Fruit fly (Drosophila melanogaster) whole organism, embryonic: ENCODE measurements around the gene I-2.
A peak's percentile ranks its signal among the peaks of the same experiment; 100 is the strongest.

ENCODE experiments used
- Awh ChIP-seq: fragments of 200-800 bp; sonication (Bioruptor generic); IDR thresholded peaks from 2 replicates; pipeline ENCODE4, ENCODE4 v1.3.6; 2022; ENCODE audit warnings: missing biosample characterization, missing genetic modification characterization
- CG10321 ChIP-seq: fragments of 200-800 bp; sonication (Bioruptor generic); IDR thresholded peaks from 2 replicates; pipeline ENCODE4 v1.3.6; 2022; ENCODE audit warnings: missing biosample characterization, missing genetic modification characterization
- CG10366 ChIP-seq: fragments of 200-800 bp; sonication (Bioruptor generic); IDR thresholded peaks from 2 replicates; pipeline ENCODE4 v1.3.6; 2022; ENCODE audit warnings: missing biosample characterization, missing genetic modification characterization
- CG10462 ChIP-seq: fragments of 200-800 bp; sonication (Bioruptor generic); optimal IDR thresholded peaks from 2 replicates; lab custom pipeline; 2016; ENCODE audit warnings: missing biosample characterization, missing genetic modification characterization
- CG11504 ChIP-seq: fragments of 200-800 bp; sonication (Bioruptor generic); optimal IDR thresholded peaks from 3 replicates; lab custom pipeline; 2019; ENCODE audit warnings: missing biosample characterization, mild to moderate bottlenecking, missing genetic modification characterization, moderate library complexity
- CG12769 ChIP-seq: fragments of 200-800 bp; sonication (Bioruptor generic); optimal IDR thresholded peaks from 2 replicates; lab custom pipeline; 2019; ENCODE audit warnings: missing biosample characterization, mild to moderate bottlenecking, missing genetic modification characterization, moderate library complexity
- CG12942 ChIP-seq: fragments of 200-800 bp; sonication (Bioruptor generic); optimal IDR thresholded peaks from 3 replicates; lab custom pipeline; 2016; ENCODE audit warnings: missing biosample characterization, missing genetic modification characterization
- CG13123 ChIP-seq: fragments of 200-800 bp; sonication (Bioruptor generic); optimal IDR thresholded peaks from 2 replicates; lab custom pipeline; 2016; ENCODE audit warnings: missing biosample characterization, missing genetic modification characterization
- CG15696 ChIP-seq: fragments of 200-800 bp; sonication (Bioruptor generic); optimal IDR thresholded peaks from 2 replicates; lab custom pipeline; 2019; ENCODE audit warnings: missing biosample characterization, mild to moderate bottlenecking, missing genetic modification characterization, moderate library complexity
- CG17802 ChIP-seq: fragments of 200-800 bp; sonication (Bioruptor generic); optimal IDR thresholded peaks from 2 replicates; lab custom pipeline; 2018; ENCODE audit warnings: missing biosample characterization, mild to moderate bottlenecking, missing genetic modification characterization, moderate library complexity
- CG31224 ChIP-seq: fragments of 200-800 bp; sonication (Bioruptor generic); IDR thresholded peaks from 2 replicates; pipeline ENCODE4 v1.3.6; 2022; ENCODE audit warnings: missing biosample characterization, missing genetic modification characterization
- CG34422 ChIP-seq: fragments of 200-800 bp; sonication (Bioruptor generic); IDR thresholded peaks from 3 replicates; pipeline ENCODE4 v1.3.6; 2022; ENCODE audit warnings: missing biosample characterization, missing genetic modification characterization
- CG4820 ChIP-seq: fragments of 200-800 bp; sonication (Bioruptor generic); optimal IDR thresholded peaks from 3 replicates; lab custom pipeline; 2016; ENCODE audit warnings: missing biosample characterization, missing genetic modification characterization
- CG5245 ChIP-seq: fragments of 200-800 bp; sonication (Bioruptor generic); optimal IDR thresholded peaks from 3 replicates; lab custom pipeline; 2016; ENCODE audit warnings: missing biosample characterization, missing genetic modification characterization
- CG6813 ChIP-seq: fragments of 200-800 bp; sonication (Bioruptor generic); optimal IDR thresholded peaks from 2 replicates; lab custom pipeline; 2017; ENCODE audit warnings: missing biosample characterization, missing genetic modification characterization, mild to moderate bottlenecking, moderate library complexity, missing genetic modification reagents
- CG8478 ChIP-seq: fragments of >200 bp; optimal IDR thresholded peaks from 2 replicates; lab custom pipeline; 2018
- CG9437 ChIP-seq: fragments of 200-800 bp; sonication (Bioruptor generic); optimal IDR thresholded peaks from 2 replicates; lab custom pipeline; 2018; ENCODE audit warnings: missing biosample characterization, mild to moderate bottlenecking, missing genetic modification characterization
- CG9727 ChIP-seq: fragments of 200-800 bp; sonication (Bioruptor generic); optimal IDR thresholded peaks from 3 replicates; lab custom pipeline; 2017; ENCODE audit warnings: missing biosample characterization, mild to moderate bottlenecking, missing genetic modification characterization
- Dip2 ChIP-seq: fragments of 200-800 bp; sonication (Bioruptor generic); IDR thresholded peaks from 2 replicates; pipeline ENCODE4 v1.3.6; 2022; ENCODE audit warnings: missing biosample characterization, missing genetic modification characterization
- H15 ChIP-seq: fragments of 200-800 bp; sonication (Bioruptor generic); IDR thresholded peaks from 3 replicates; pipeline ENCODE4 v1.3.6; 2022; ENCODE audit warnings: missing biosample characterization, missing genetic modification characterization
- Hr3 ChIP-seq: fragments of 200-800 bp; sonication (Bioruptor generic); optimal IDR thresholded peaks from 3 replicates; lab custom pipeline; 2016; ENCODE audit warnings: missing biosample characterization, missing genetic modification characterization
- Hsf ChIP-seq: fragments of 200-800 bp; sonication (Bioruptor generic); optimal IDR thresholded peaks from 3 replicates; lab custom pipeline; 2016; ENCODE audit warnings: missing biosample characterization, missing genetic modification characterization
- Kr ChIP-seq: fragments of 200-800 bp; sonication (Bioruptor generic); optimal IDR thresholded peaks from 2 replicates; lab custom pipeline; 2017; ENCODE audit warnings: missing biosample characterization, mild to moderate bottlenecking, missing genetic modification characterization
- NK7.1 ChIP-seq: fragments of 200-800 bp; sonication (Bioruptor generic); optimal IDR thresholded peaks from 3 replicates; lab custom pipeline; 2016; ENCODE audit warnings: missing biosample characterization, missing genetic modification characterization
- Side ChIP-seq: fragments of 200-800 bp; sonication (Bioruptor generic); optimal IDR thresholded peaks from 2 replicates; lab custom pipeline; 2016; ENCODE audit warnings: missing biosample characterization, missing genetic modification characterization
- Stat92E ChIP-seq, 3 experiments: fragments of >200 bp in 2 of 3; fragments of 200-800 bp in 1 of 3; sonication (Bioruptor generic) in 1 of 3; optimal IDR thresholded peaks; 2 replicates each; lab custom pipeline; 2017 to 2019; ENCODE audit warnings: missing biosample characterization in 3 of 3, missing genetic modification characterization in 3 of 3, mild to moderate bottlenecking in 1 of 3, moderate library complexity in 1 of 3
- ato ChIP-seq: fragments of 200-800 bp; sonication (Bioruptor generic); IDR thresholded peaks from 2 replicates; pipeline ENCODE4 v1.3.6; 2022; ENCODE audit warnings: missing biosample characterization, missing genetic modification characterization; ENCODE audit not compliant: partially characterized antibody
- caup ChIP-seq: fragments of 200-800 bp; sonication (Bioruptor generic); optimal IDR thresholded peaks from 3 replicates; lab custom pipeline; 2017; ENCODE audit warnings: missing biosample characterization, mild to moderate bottlenecking, missing genetic modification characterization, moderate library complexity; ENCODE audit not compliant: severe bottlenecking
- danr ChIP-seq: fragments of 200-800 bp; sonication (Bioruptor generic); IDR thresholded peaks from 2 replicates; pipeline ENCODE4 v1.3.6; 2022; ENCODE audit warnings: missing biosample characterization, missing genetic modification characterization
- dm ChIP-seq: fragments of 200-800 bp; sonication (Bioruptor generic); optimal IDR thresholded peaks from 3 replicates; lab custom pipeline; 2016; ENCODE audit warnings: missing biosample characterization, missing genetic modification characterization
- emc ChIP-seq: fragments of 200-800 bp; sonication (Bioruptor generic); optimal IDR thresholded peaks from 2 replicates; lab custom pipeline; 2016; ENCODE audit warnings: missing biosample characterization, missing genetic modification characterization
- fu2 ChIP-seq: fragments of 200-800 bp; sonication (Bioruptor generic); optimal IDR thresholded peaks from 2 replicates; lab custom pipeline; 2016; ENCODE audit warnings: missing biosample characterization, missing genetic modification characterization
- gem ChIP-seq: fragments of 200-800 bp; sonication (Bioruptor generic); optimal IDR thresholded peaks from 2 replicates; lab custom pipeline; 2019; ENCODE audit warnings: missing biosample characterization, mild to moderate bottlenecking, missing genetic modification characterization, moderate library complexity
- gfzf ChIP-seq: fragments of 200-800 bp; sonication (Bioruptor generic); optimal IDR thresholded peaks from 2 replicates; lab custom pipeline; 2016; ENCODE audit warnings: missing biosample characterization, mild to moderate bottlenecking, missing genetic modification characterization, moderate library complexity
- grn ChIP-seq: fragments of 200-800 bp; sonication (Bioruptor generic); optimal IDR thresholded peaks from 3 replicates; lab custom pipeline; 2017; ENCODE audit warnings: missing biosample characterization, missing genetic modification characterization
- gsb ChIP-seq: fragments of 200-800 bp; sonication (Bioruptor generic); IDR thresholded peaks from 2 replicates; pipeline ENCODE4 v1.3.6; 2022; ENCODE audit warnings: missing biosample characterization, missing genetic modification characterization
- kay ChIP-seq: fragments of 200-800 bp; sonication (Bioruptor generic); optimal IDR thresholded peaks from 2 replicates; lab custom pipeline; 2016; ENCODE audit warnings: missing biosample characterization, missing genetic modification characterization
- klu ChIP-seq: fragments of 200-800 bp; sonication (Bioruptor generic); IDR thresholded peaks from 2 replicates; pipeline ENCODE4 v1.3.6; 2022; ENCODE audit warnings: missing biosample characterization, missing genetic modification characterization
- nom ChIP-seq: fragments of 200-800 bp; sonication (Bioruptor generic); optimal IDR thresholded peaks from 2 replicates; lab custom pipeline; 2017; ENCODE audit warnings: missing biosample characterization, missing genetic modification characterization, mild to moderate bottlenecking, moderate library complexity, missing genetic modification reagents
- onecut ChIP-seq: fragments of 200-800 bp; sonication (Bioruptor generic); IDR thresholded peaks from 2 replicates; pipeline ENCODE4 v1.3.6; 2022; ENCODE audit warnings: missing biosample characterization, missing genetic modification characterization
- pros ChIP-seq: fragments of 200-800 bp; sonication (Bioruptor generic); optimal IDR thresholded peaks from 3 replicates; lab custom pipeline; 2019; ENCODE audit warnings: missing biosample characterization, mild to moderate bottlenecking, missing genetic modification characterization, moderate library complexity
- sens-2 ChIP-seq: fragments of 200-800 bp; sonication (Bioruptor generic); IDR thresholded peaks from 2 replicates; pipeline ENCODE4 v1.3.6; 2022; ENCODE audit warnings: missing biosample characterization, missing genetic modification characterization
- sim ChIP-seq: fragments of 200-800 bp; sonication (Bioruptor generic); IDR thresholded peaks from 2 replicates; pipeline ENCODE4 v1.3.6; 2022; ENCODE audit warnings: missing biosample characterization, missing genetic modification characterization
- sima ChIP-seq: fragments of 200-800 bp; sonication (Bioruptor generic); optimal IDR thresholded peaks from 2 replicates; lab custom pipeline; 2016; ENCODE audit warnings: missing biosample characterization, missing genetic modification characterization
- slbo ChIP-seq: fragments of 200-800 bp; sonication (Bioruptor generic); IDR thresholded peaks from 2 replicates; pipeline ENCODE4 v1.3.6; 2022; ENCODE audit warnings: missing biosample characterization, missing genetic modification characterization
- usp ChIP-seq: fragments of >200 bp; optimal IDR thresholded peaks from 2 replicates; lab custom pipeline; 2017; ENCODE audit warnings: missing biosample characterization, missing genetic modification characterization
- wor ChIP-seq: fragments of 200-800 bp; sonication (Bioruptor generic); IDR thresholded peaks from 2 replicates; pipeline ENCODE4 v1.3.6; 2022; ENCODE audit warnings: missing biosample characterization, missing genetic modification characterization
- zen2 ChIP-seq: fragments of 200-800 bp; sonication (Bioruptor generic); IDR thresholded peaks from 3 replicates; pipeline ENCODE4 v1.3.6; 2022; ENCODE audit warnings: missing biosample characterization, missing genetic modification characterization; ENCODE audit not compliant: partially characterized antibody

I-2 gene

dm6 chr3L:9847420-9847977, 10.9 kb upstream of the I-2 start (continued):
- TF ChIP-seq dm, result no peak
- TF ChIP-seq pros (GFP tag; lab: Kevin White, UChicago), result no peak
- no peak for TF ChIP-seq CG34422 (GFP tag; lab: Robert Waterston, UW)
- TF ChIP-seq CG8478 (lab: Kevin White, UChicago), result no peak
- TF ChIP-seq wor (GFP tag; lab: Robert Waterston, UW), result no peak
- no peak for TF ChIP-seq grn
- TF ChIP-seq zen2 (GFP tag; lab: Robert Waterston, UW), result no peak
- no peak for TF ChIP-seq CG15696
- 0 out of 2 replicates have a peak, but pooled peaks have one; percentile 16 for TF ChIP-seq Awh (GFP tag; lab: Robert Waterston, UW)
- TF ChIP-seq CG10366, result peak; percentile 61
- TF ChIP-seq fu2, result peak; percentile 28
- TF ChIP-seq caup (GFP tag; lab: Kevin White, UChicago), result peak; percentile 64
- TF ChIP-seq kay (GFP tag; lab: Kevin White, UChicago), result peak; percentile 15
- no peak for TF ChIP-seq gfzf (GFP tag; lab: Kevin White, UChicago)
- TF ChIP-seq CG13123 (GFP tag; lab: Kevin White, UChicago), result no peak
- TF ChIP-seq CG12942 (GFP tag; lab: Kevin White, UChicago), result peak; percentile 8
- TF ChIP-seq Dip2 (GFP tag; lab: Robert Waterston, UW), result no peak
- peak; percentile 29 for TF ChIP-seq Hsf (GFP tag; lab: Kevin White, UChicago)
- TF ChIP-seq CG9727 (GFP tag; lab: Kevin White, UChicago), result no peak
- peak; percentile 65 for TF ChIP-seq gem
- TF ChIP-seq Side (GFP tag; lab: Kevin White, UChicago), result no peak
- TF ChIP-seq sim (GFP tag; lab: Robert Waterston, UW), result no peak
- no peak for TF ChIP-seq CG10321 (GFP tag; lab: Robert Waterston, UW)
- TF ChIP-seq Stat92E (GFP tag; optimal IDR thresholded peaks at IDR 0.05; lab: Kevin White, UChicago), result no peak
- TF ChIP-seq CG6813 (GFP tag; lab: Kevin White, UChicago), result peak; percentile 13
- peak; percentile 29; the same call in 1 of the 2 replicates for TF ChIP-seq onecut (GFP tag; lab: Robert Waterston, UW)
- no peak for TF ChIP-seq gsb (GFP tag; lab: Robert Waterston, UW)
- no peak for TF ChIP-seq CG10462 (GFP tag; lab: Kevin White, UChicago)
- TF ChIP-seq CG17802, result no peak
- no peak for TF ChIP-seq klu (GFP tag; lab: Robert Waterston, UW)
- peak; percentile 4 for TF ChIP-seq CG9437
- no peak for TF ChIP-seq usp (GFP tag; lab: Kevin White, UChicago)
- TF ChIP-seq danr (GFP tag; lab: Robert Waterston, UW), result no peak
- no peak for TF ChIP-seq Kr (GFP tag; lab: Kevin White, UChicago)
- no peak for TF ChIP-seq CG4820 (GFP tag; lab: Kevin White, UChicago)
- TF ChIP-seq CG12769, result peak; percentile 79
- peak; percentile 68 for TF ChIP-seq CG11504
- TF ChIP-seq CG31224 (GFP tag; lab: Robert Waterston, UW), result peak; percentile 47; the same call in 1 of the 2 replicates
- TF ChIP-seq ato (GFP tag; lab: Robert Waterston, UW), result no peak
- no peak for TF ChIP-seq CG5245 (GFP tag; lab: Kevin White, UChicago)
- peak; percentile 76 for TF ChIP-seq slbo (GFP tag; lab: Robert Waterston, UW)
- no peak for TF ChIP-seq nom
- peak; percentile 29 for TF ChIP-seq NK7.1 (GFP tag; lab: Kevin White, UChicago)
- TF ChIP-seq sima (GFP tag; lab: Kevin White, UChicago), result no peak
- no peak for TF ChIP-seq sens-2 (GFP tag; lab: Robert Waterston, UW)
- no peak for TF ChIP-seq emc
- TF ChIP-seq Hr3 (GFP tag; lab: Kevin White, UChicago), result peak; percentile 10
- peak; percentile 37; the same call in 1 of the 3 replicates for TF ChIP-seq H15 (GFP tag; lab: Robert Waterston, UW)
